Fruit fly (Drosophila melanogaster): ENCODE data around the gene CG42809.

The CG42809 gene

DNA sequence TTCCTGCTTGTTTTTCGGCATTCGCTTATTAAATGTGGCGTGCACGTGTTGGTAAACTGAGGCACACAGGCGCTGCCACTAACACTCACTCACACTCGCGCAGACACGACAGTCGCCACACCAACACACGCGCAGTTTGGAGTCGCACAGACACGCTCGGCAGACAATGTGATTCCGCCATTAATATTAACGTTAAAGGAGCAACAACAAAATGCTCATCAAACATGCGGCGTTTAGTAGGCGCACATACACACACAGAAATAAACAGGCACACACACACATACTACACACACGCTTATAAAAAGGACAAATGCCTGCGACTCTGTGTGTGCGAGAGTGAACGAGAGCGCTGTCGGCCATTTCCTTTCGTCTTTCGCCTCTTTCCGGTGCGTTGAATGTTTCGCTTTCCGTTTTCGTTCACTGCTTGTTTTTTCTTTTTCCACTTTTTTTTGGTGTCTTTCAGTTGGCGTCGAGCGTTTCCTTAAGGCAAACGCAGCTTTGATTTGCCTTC lies at the start of gene CG42809:
Gene CG42809, plus strand, starts transcription at position 461 of the 511 bp plus-strand sequence.
- TF ChIP-seq esn (GFP tag; optimal IDR thresholded peaks at IDR 0.05) = no peak
- TF ChIP-seq achi (GFP tag; optimal IDR thresholded peaks at IDR 0.05) = no peak
- no peak for TF ChIP-seq Ets96B (tag; optimal IDR thresholded peaks at IDR 0.05)
- no peak for TF ChIP-seq CG6808 (GFP tag; optimal IDR thresholded peaks at IDR 0.05)
- TF ChIP-seq Sox15 (GFP tag; optimal IDR thresholded peaks at IDR 0.05) = no peak
- no peak for TF ChIP-seq Eip93F (GFP tag; optimal IDR thresholded peaks at IDR 0.05)

DNA sequence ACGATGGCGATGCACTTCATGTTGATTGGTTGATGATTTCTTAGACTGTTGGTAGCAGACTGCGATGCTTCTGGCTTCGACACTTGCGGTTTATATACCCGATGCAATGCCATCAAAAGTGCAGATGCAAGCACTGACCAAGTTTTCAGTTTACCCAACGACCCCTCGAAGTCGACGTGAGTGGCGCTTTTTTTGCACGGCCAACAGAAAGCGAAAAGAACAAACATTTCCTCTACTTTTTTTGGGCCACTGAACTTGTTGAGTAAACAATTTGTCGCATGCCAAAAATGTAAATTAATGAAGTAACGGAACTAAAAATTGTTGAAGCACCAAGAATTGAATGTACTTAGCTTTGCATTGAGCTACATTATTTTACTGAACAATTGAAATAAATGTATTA lies 45.7 kb upstream of the CG42809 start, which contains the start of gene Vm34Ca:
Gene Vm34Ca, minus strand, starts transcription at position 66 of the 400 bp plus-strand sequence.
- TF ChIP-seq CG3919 (GFP tag; optimal IDR thresholded peaks at IDR 0.05) (no peak), Ets96B (tag; optimal IDR thresholded peaks at IDR 0.05) (no peak), dsx (GFP tag; optimal IDR thresholded peaks at IDR 0.05; ENCODE audit: poor library complexity, severe bottlenecking) (no peak), CG4318 (GFP tag; optimal IDR thresholded peaks at IDR 0.05) (no peak), CG1621 (tag; optimal IDR thresholded peaks at IDR 0.05) (no peak), CG6808 (GFP tag; optimal IDR thresholded peaks at IDR 0.05) (no peak), eg (GFP tag; IDR thresholded peaks at IDR 0.05) (no peak), Met (GFP tag; optimal IDR thresholded peaks at IDR 0.05) (no peak), Eip93F (GFP tag; optimal IDR thresholded peaks at IDR 0.05) (no peak), Hr39 (GFP tag; optimal IDR thresholded peaks at IDR 0.05) (no peak), CG31627 (GFP tag; optimal IDR thresholded peaks at IDR 0.05) (no peak), CG11902 (GFP tag; optimal IDR thresholded peaks at IDR 0.05) (no peak), CG32006 (GFP tag; optimal IDR thresholded peaks at IDR 0.05) (no peak), dac (GFP tag; optimal IDR thresholded peaks at IDR 0.05) (no peak)

DNA sequence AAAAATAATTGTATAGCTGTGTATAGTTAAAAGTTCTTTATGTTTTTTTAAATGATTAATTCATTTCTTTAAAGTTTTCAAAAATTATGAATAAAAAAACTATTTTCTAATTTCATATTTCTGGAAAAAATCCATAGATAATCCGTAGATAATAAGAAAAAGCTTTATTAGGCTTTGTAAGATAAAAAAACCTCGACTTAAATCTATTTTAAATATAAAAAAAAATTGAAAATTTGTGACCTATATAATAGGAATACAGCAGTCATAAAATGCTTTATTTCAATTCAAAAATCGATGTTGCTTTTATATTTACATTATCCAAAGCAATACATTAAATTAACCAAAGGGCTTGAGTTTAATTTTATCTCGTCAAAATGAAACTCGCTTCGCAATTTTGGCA lies 45.1 kb upstream of the CG42809 start, which contains the start of gene Flad2:
Gene Flad2, plus strand, starts transcription at position 301 of the 400 bp plus-strand sequence.
- TF ChIP-seq Eip75B (GFP tag; optimal IDR thresholded peaks at IDR 0.05) (no peak), Smox (GFP tag; optimal IDR thresholded peaks at IDR 0.05) (no peak), CG10631 (GFP tag; optimal IDR thresholded peaks at IDR 0.05) (no peak), Gug (GFP tag; IDR thresholded peaks at IDR 0.05) (no peak), CG32006 (GFP tag; optimal IDR thresholded peaks at IDR 0.05) (no peak), CG34406 (GFP tag; optimal IDR thresholded peaks at IDR 0.05) (no peak), pdm3 (GFP tag; optimal IDR thresholded peaks at IDR 0.05) (no peak), CG11294 (GFP tag; IDR thresholded peaks at IDR 0.05) (no peak), esn (GFP tag; optimal IDR thresholded peaks at IDR 0.05) (no peak), Hr39 (GFP tag; optimal IDR thresholded peaks at IDR 0.05) (no peak), CG8319 (GFP tag; optimal IDR thresholded peaks at IDR 0.05) (no peak), fd85E (GFP tag; optimal IDR thresholded peaks at IDR 0.05) (no peak), CG11902 (GFP tag; optimal IDR thresholded peaks at IDR 0.05) (no peak), CG16779 (tag; optimal IDR thresholded peaks at IDR 0.05) (no peak), Blimp-1 (GFP tag; optimal IDR thresholded peaks at IDR 0.05) (no peak)

DNA sequence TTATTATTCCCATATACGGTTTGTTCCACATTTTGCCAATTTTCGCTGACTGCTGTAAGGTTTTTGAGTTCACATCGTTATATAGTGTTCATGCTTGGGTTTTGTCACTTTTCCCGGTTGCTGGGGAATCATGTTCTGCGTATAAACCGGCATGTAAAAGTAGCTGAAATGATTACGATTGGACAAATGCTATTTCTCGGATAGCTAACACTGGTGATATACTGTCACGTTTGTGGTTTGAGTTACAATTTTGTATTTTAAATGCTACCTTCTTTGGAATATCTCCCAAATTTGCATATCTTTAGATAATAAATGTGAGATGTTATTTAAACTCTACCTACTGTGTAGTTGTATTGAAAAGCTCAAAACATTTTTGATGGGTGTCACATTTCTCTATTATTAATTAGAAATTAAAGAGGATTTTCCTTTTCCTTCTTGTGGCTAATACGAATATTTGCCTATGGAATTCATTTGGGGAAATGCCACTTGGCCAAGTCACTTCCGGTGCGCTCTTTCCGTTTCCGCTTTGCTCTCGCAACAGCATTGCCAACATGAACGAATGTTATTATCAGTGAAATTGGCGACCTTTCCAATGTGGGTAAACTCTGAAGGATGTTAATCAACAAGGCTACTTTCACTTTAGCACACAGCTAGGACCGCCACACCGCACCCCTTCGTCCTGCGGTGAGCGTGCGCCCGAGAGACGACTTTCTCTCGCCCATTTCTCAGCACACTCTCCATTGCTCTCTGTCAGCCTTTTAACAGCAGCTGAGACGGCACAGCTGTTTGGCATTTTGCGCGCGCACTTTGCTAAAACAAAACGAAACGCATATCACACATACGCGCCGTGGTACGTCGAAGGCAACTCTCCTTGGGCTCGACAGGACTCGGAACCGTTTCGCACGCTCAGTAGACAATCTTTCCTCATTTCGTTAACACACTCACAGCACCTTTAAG lies 42.5 kb upstream of the CG42809 start, which contains the start of the genes CG16956, CG42784 and CG43850:
Gene CG16956, minus strand, starts transcription at position 51 of the 957 bp plus-strand sequence.
Gene CG42784, plus strand, starts transcription at position 907 of the 957 bp plus-strand sequence.
Gene CG43850, plus strand, starts transcription at position 907 of the 957 bp plus-strand sequence.
- TF ChIP-seq Blimp-1 (GFP tag; optimal IDR thresholded peaks at IDR 0.05) (no peak), CG4318 (GFP tag; optimal IDR thresholded peaks at IDR 0.05) (no peak), CG34406 (GFP tag; optimal IDR thresholded peaks at IDR 0.05) (peak; percentile 2), Hr39 (GFP tag; optimal IDR thresholded peaks at IDR 0.05) (no peak), CG6792 (GFP tag; optimal IDR thresholded peaks at IDR 0.05) (no peak), CG15336 (GFP tag; IDR thresholded peaks at IDR 0.05) (no peak), CG6808 (GFP tag; optimal IDR thresholded peaks at IDR 0.05) (peak; percentile 27), Eip78C (GFP tag) (peak; percentile 57), salr (GFP tag; optimal IDR thresholded peaks at IDR 0.05) (peak in 1 of 2 experiments; percentile 14), Eip75B (GFP tag; optimal IDR thresholded peaks at IDR 0.05) (peak; percentile 7), CG7368 (GFP tag; optimal IDR thresholded peaks at IDR 0.05) (no peak), CG11294 (GFP tag; IDR thresholded peaks at IDR 0.05) (no peak), acj6 (GFP tag; optimal IDR thresholded peaks at IDR 0.05) (no peak), Eip93F (GFP tag; optimal IDR thresholded peaks at IDR 0.05) (no peak), achi (GFP tag; optimal IDR thresholded peaks at IDR 0.05) (peak; percentile 17), vri (GFP tag; optimal IDR thresholded peaks at IDR 0.05) (no peak), Ets96B (tag; optimal IDR thresholded peaks at IDR 0.05) (no peak), CG6163 (GFP tag; IDR thresholded peaks at IDR 0.05) (no peak), fkh (GFP tag; optimal IDR thresholded peaks at IDR 0.05) (no peak), eg (GFP tag; IDR thresholded peaks at IDR 0.05) (no peak), CG6276 (GFP tag; optimal IDR thresholded peaks at IDR 0.05) (no peak), spab (GFP tag; optimal IDR thresholded peaks at IDR 0.05) (no peak), CG11902 (GFP tag; optimal IDR thresholded peaks at IDR 0.05) (no peak), fd59A (GFP tag; optimal IDR thresholded peaks at IDR 0.05) (peak; percentile 10), CG10631 (GFP tag; optimal IDR thresholded peaks at IDR 0.05) (no peak), Sox15 (GFP tag; optimal IDR thresholded peaks at IDR 0.05) (no peak), Met (GFP tag; optimal IDR thresholded peaks at IDR 0.05) (no peak)
